Fruit fly (Drosophila melanogaster) whole organism, prepupa: ENCODE data around the gene CG15358.

Source experiments
- Smox ChIP-seq: fragments of 200-800 bp; sonication (Bioruptor generic); optimal IDR thresholded peaks from 3 replicates; lab custom pipeline; 2016; ENCODE audit warnings: missing biosample characterization, missing genetic modification characterization
- Sox102F ChIP-seq: fragments of 200-800 bp; sonication (Bioruptor generic); optimal IDR thresholded peaks from 2 replicates; lab custom pipeline; 2016; ENCODE audit warnings: missing biosample characterization, mild to moderate bottlenecking, missing genetic modification characterization
- cyc ChIP-seq: fragments of 200-800 bp; sonication (Bioruptor generic); optimal IDR thresholded peaks from 3 replicates; lab custom pipeline; 2016; ENCODE audit warnings: missing biosample characterization, missing genetic modification characterization
- fd85E ChIP-seq: fragments of 200-800 bp; sonication (Bioruptor generic); optimal IDR thresholded peaks from 3 replicates; lab custom pipeline; 2016; ENCODE audit warnings: missing biosample characterization, missing genetic modification characterization

dm6 chr2L:1906326-1906725 lies 23.3 kb upstream of the CG15358 start:
- TF ChIP-seq Sox102F (GFP tag; lab: Kevin White, UChicago) (no peak), fd85E (GFP tag; lab: Kevin White, UChicago) (no peak), Smox (GFP tag; lab: Kevin White, UChicago) (no peak), cyc (GFP tag; lab: Kevin White, UChicago) (no peak)
